Fruit fly (Drosophila melanogaster): ENCODE results near the gene Cpr67Fa2.

Gene Cpr67Fa2

dm6 chr3L:10927953-10928352, 36.4 kb downstream of the Cpr67Fa2 start (continued):
- TF ChIP-seq CG11294 (GFP tag; IDR thresholded peaks at IDR 0.05) (peak; percentile 42), CG6163 (GFP tag; IDR thresholded peaks at IDR 0.05) (peak; percentile 60), CG8119 (GFP tag; IDR thresholded peaks at IDR 0.05) (peak; percentile 71), Met (GFP tag; optimal IDR thresholded peaks at IDR 0.05) (peak; percentile 35), CG9139 (GFP tag; optimal IDR thresholded peaks at IDR 0.05) (peak; percentile 38), Ets96B (tag; optimal IDR thresholded peaks at IDR 0.05) (peak; percentile 58), OdsH (GFP tag; optimal IDR thresholded peaks at IDR 0.05) (peak; percentile 41), Smox (GFP tag; optimal IDR thresholded peaks at IDR 0.05) (peak; percentile 27), CG8632 (GFP tag; optimal IDR thresholded peaks at IDR 0.05) (peak; percentile 62), svp (GFP tag) (peak; percentile 65), net (GFP tag; optimal IDR thresholded peaks at IDR 0.05) (peak; percentile 43), Eip75B (GFP tag; optimal IDR thresholded peaks at IDR 0.05) (peak; percentile 53), Sox15 (GFP tag; optimal IDR thresholded peaks at IDR 0.05) (no peak), Sox14 (GFP tag; optimal IDR thresholded peaks at IDR 0.05) (peak; percentile 33), CG32006 (GFP tag; optimal IDR thresholded peaks at IDR 0.05) (peak; percentile 71), Lpt (GFP tag; optimal IDR thresholded peaks at IDR 0.05) (peak; percentile 55), salr (GFP tag; optimal IDR thresholded peaks at IDR 0.05) (peak in 1 of 2 experiments; percentile 13), CG11762 (GFP tag; optimal IDR thresholded peaks at IDR 0.05; ENCODE audit: insufficient read depth) (peak; percentile 52), pdm3 (GFP tag; optimal IDR thresholded peaks at IDR 0.05) (peak; percentile 48), Eip93F (GFP tag; optimal IDR thresholded peaks at IDR 0.05) (no peak), CG15336 (GFP tag; IDR thresholded peaks at IDR 0.05) (peak; percentile 72), CG10631 (GFP tag; optimal IDR thresholded peaks at IDR 0.05) (peak; percentile 60)

- TF ChIP-seq CG6808 (GFP tag; optimal IDR thresholded peaks at IDR 0.05) (no peak), svp (GFP tag) (peak; percentile 78), net (GFP tag; optimal IDR thresholded peaks at IDR 0.05) (peak; percentile 25), CG6276 (GFP tag; optimal IDR thresholded peaks at IDR 0.05) (no peak), Sox15 (GFP tag; optimal IDR thresholded peaks at IDR 0.05) (peak; percentile 23), CG3919 (GFP tag; optimal IDR thresholded peaks at IDR 0.05) (peak; percentile 81), topi (GFP tag; optimal IDR thresholded peaks at IDR 0.05) (peak; percentile 90), cyc (GFP tag; optimal IDR thresholded peaks at IDR 0.05) (peak; percentile 89), pdm3 (GFP tag; optimal IDR thresholded peaks at IDR 0.05) (peak; percentile 47), CG4318 (GFP tag; optimal IDR thresholded peaks at IDR 0.05) (peak; percentile 46), dsx (GFP tag; optimal IDR thresholded peaks at IDR 0.05; ENCODE audit: poor library complexity, severe bottlenecking) (peak; percentile 4), salr (GFP tag; optimal IDR thresholded peaks at IDR 0.05) (peak in 1 of 2 experiments; percentile 60), Eip93F (GFP tag; optimal IDR thresholded peaks at IDR 0.05) (peak; percentile 33), CG8119 (GFP tag; IDR thresholded peaks at IDR 0.05) (peak; percentile 51; the same call in 2 of the 3 replicates), achi (GFP tag; optimal IDR thresholded peaks at IDR 0.05) (peak; percentile 43), CG6854 (GFP tag; optimal IDR thresholded peaks at IDR 0.05) (peak; percentile 75), Sox14 (GFP tag; optimal IDR thresholded peaks at IDR 0.05) (no peak), esn (GFP tag; optimal IDR thresholded peaks at IDR 0.05) (peak; percentile 64), fd59A (GFP tag; optimal IDR thresholded peaks at IDR 0.05) (peak; percentile 55), CG3032 (tag; optimal IDR thresholded peaks at IDR 0.05) (peak; percentile 90), OdsH (GFP tag; optimal IDR thresholded peaks at IDR 0.05) (peak; percentile 36), CG8319 (GFP tag; optimal IDR thresholded peaks at IDR 0.05) (peak; percentile 87), spab (GFP tag; optimal IDR thresholded peaks at IDR 0.05) (peak; percentile 97), CG9139 (GFP tag; optimal IDR thresholded peaks at IDR 0.05) (peak; percentile 5), Hr39 (GFP tag; optimal IDR thresholded peaks at IDR 0.05) (no peak), CG1621 (tag; optimal IDR thresholded peaks at IDR 0.05) (no peak), CG11762 (GFP tag; optimal IDR thresholded peaks at IDR 0.05; ENCODE audit: insufficient read depth) (peak; percentile 90), acj6 (GFP tag; optimal IDR thresholded peaks at IDR 0.05) (peak; percentile 36), CG8632 (GFP tag; optimal IDR thresholded peaks at IDR 0.05) (peak; percentile 52), CG32006 (GFP tag; optimal IDR thresholded peaks at IDR 0.05) (peak; percentile 68), Eip78C (GFP tag) (peak; percentile 88), CG16779 (tag; optimal IDR thresholded peaks at IDR 0.05) (peak; percentile 73), CG15336 (GFP tag; IDR thresholded peaks at IDR 0.05) (peak; percentile 56), ss (GFP tag; optimal IDR thresholded peaks at IDR 0.05) (peak; percentile 23 to 35), CG11294 (GFP tag; IDR thresholded peaks at IDR 0.05) (0 out of 2 replicates have a peak, but pooled peaks have one; percentile 12), Smox (GFP tag; optimal IDR thresholded peaks at IDR 0.05) (peak; percentile 35), Ets96B (tag; optimal IDR thresholded peaks at IDR 0.05) (peak; percentile 89), fd85E (GFP tag; optimal IDR thresholded peaks at IDR 0.05) (peak; percentile 62), CG10669 (GFP tag; optimal IDR thresholded peaks at IDR 0.05) (peak; percentile 95), CG6792 (GFP tag; optimal IDR thresholded peaks at IDR 0.05) (peak; percentile 41), Sox102F (GFP tag; optimal IDR thresholded peaks at IDR 0.05) (no peak), Ets21C (GFP tag; optimal IDR thresholded peaks at IDR 0.05) (no peak)
Observed at dm6 chr3L:10928801-10929200, 37.3 kb downstream of the Cpr67Fa2 start.

All from whole organism, prepupa.